Fruit fly (Drosophila melanogaster) whole organism, embryonic: ENCODE results near the gene CG6230.

ENCODE experiments used
- Atf3 ChIP-seq: fragments of 200-800 bp; sonication (Bioruptor generic); optimal IDR thresholded peaks from 3 replicates; lab custom pipeline; 2016; ENCODE audit warnings: missing biosample characterization, missing genetic modification characterization
- BEAF-32 ChIP-seq: fragments of 200-800 bp; sonication (Bioruptor generic); optimal IDR thresholded peaks from 3 replicates; lab custom pipeline; 2017; ENCODE audit warnings: missing biosample characterization, missing genetic modification characterization, mild to moderate bottlenecking, moderate library complexity, missing genetic modification reagents
- CG10274 ChIP-seq: fragments of 200-800 bp; sonication (Bioruptor generic); optimal IDR thresholded peaks from 3 replicates; lab custom pipeline; 2017; ENCODE audit warnings: missing biosample characterization, mild to moderate bottlenecking, missing genetic modification characterization
- CG10321 ChIP-seq: fragments of 200-800 bp; sonication (Bioruptor generic); IDR thresholded peaks from 2 replicates; pipeline ENCODE4 v1.3.6; 2022; ENCODE audit warnings: missing biosample characterization, missing genetic modification characterization
- CG10543 ChIP-seq: fragments of 200-800 bp; sonication (Bioruptor generic); optimal IDR thresholded peaks from 3 replicates; lab custom pipeline; 2017; ENCODE audit warnings: missing biosample characterization, mild to moderate bottlenecking, missing genetic modification characterization, moderate library complexity
- CG12744 ChIP-seq: fragments of 200-800 bp; sonication (Bioruptor generic); optimal IDR thresholded peaks from 2 replicates; lab custom pipeline; 2016; ENCODE audit warnings: missing biosample characterization, missing genetic modification characterization
- CG12769 ChIP-seq: fragments of 200-800 bp; sonication (Bioruptor generic); optimal IDR thresholded peaks from 2 replicates; lab custom pipeline; 2019; ENCODE audit warnings: missing biosample characterization, mild to moderate bottlenecking, missing genetic modification characterization, moderate library complexity
- CG13894 ChIP-seq: fragments of 200-800 bp; sonication (Bioruptor generic); optimal IDR thresholded peaks from 3 replicates; lab custom pipeline; 2018; ENCODE audit warnings: missing biosample characterization, mild to moderate bottlenecking, missing genetic modification characterization, moderate library complexity
- CG14710 ChIP-seq: fragments of 200-800 bp; sonication (Bioruptor generic); optimal IDR thresholded peaks from 3 replicates; lab custom pipeline; 2019; ENCODE audit warnings: missing biosample characterization, mild to moderate bottlenecking, missing genetic modification characterization, moderate library complexity
- CG15073 ChIP-seq: fragments of 200-800 bp; sonication (Bioruptor generic); optimal IDR thresholded peaks from 2 replicates; lab custom pipeline; 2016; ENCODE audit warnings: missing biosample characterization, missing genetic modification characterization
- CG15514 ChIP-seq: fragments of 200-800 bp; sonication (Bioruptor generic); optimal IDR thresholded peaks from 3 replicates; lab custom pipeline; 2017; ENCODE audit warnings: missing biosample characterization, missing genetic modification characterization, mild to moderate bottlenecking, moderate library complexity, missing genetic modification reagents
- CG15696 ChIP-seq: fragments of 200-800 bp; sonication (Bioruptor generic); optimal IDR thresholded peaks from 2 replicates; lab custom pipeline; 2019; ENCODE audit warnings: missing biosample characterization, mild to moderate bottlenecking, missing genetic modification characterization, moderate library complexity
- CG17612 ChIP-seq: fragments of 200-800 bp; sonication (Bioruptor generic); IDR thresholded peaks from 2 replicates; pipeline ENCODE4 v1.3.6; 2022; ENCODE audit warnings: missing biosample characterization, missing genetic modification characterization
- CG2120 ChIP-seq: fragments of 200-800 bp; sonication (Bioruptor generic); optimal IDR thresholded peaks from 3 replicates; lab custom pipeline; 2016; ENCODE audit warnings: missing biosample characterization, missing genetic modification characterization
- CG6765 ChIP-seq: fragments of 200-800 bp; sonication (Bioruptor generic); optimal IDR thresholded peaks from 3 replicates; lab custom pipeline; 2017; ENCODE audit warnings: missing biosample characterization, mild to moderate bottlenecking, missing genetic modification characterization
- CG7745 ChIP-seq: fragments of 200-800 bp; sonication (Bioruptor generic); optimal IDR thresholded peaks from 2 replicates; lab custom pipeline; 2018; ENCODE audit warnings: missing biosample characterization, mild to moderate bottlenecking, missing genetic modification characterization, moderate library complexity
- CG7786 ChIP-seq: fragments of 200-800 bp; sonication (Bioruptor generic); optimal IDR thresholded peaks from 2 replicates; lab custom pipeline; 2016; ENCODE audit warnings: missing biosample characterization, missing genetic modification characterization
- Dbx ChIP-seq: fragments of 200-800 bp; sonication (Bioruptor generic); IDR thresholded peaks from 3 replicates; pipeline ENCODE4 v1.3.6; 2022; ENCODE audit warnings: missing biosample characterization, missing genetic modification characterization
- Ets65A ChIP-seq: fragments of 200-800 bp; sonication (Bioruptor generic); peaks from one replicate; lab custom pipeline; 2016; ENCODE audit warnings: missing biosample characterization, missing genetic modification characterization
- Fer1 ChIP-seq: fragments of 200-800 bp; sonication (Bioruptor generic); optimal IDR thresholded peaks from 2 replicates; lab custom pipeline; 2017; ENCODE audit warnings: missing biosample characterization, mild to moderate bottlenecking, missing genetic modification characterization
- HLH3B ChIP-seq: fragments of 200-800 bp; sonication (Bioruptor generic); IDR thresholded peaks from 2 replicates; pipeline ENCODE4 v1.3.6; 2022; ENCODE audit warnings: missing biosample characterization, missing genetic modification characterization
- Hr78 ChIP-seq, 2 experiments: fragments of 200-800 bp in 1 of 2; fragments of >200 bp in 1 of 2; sonication (Bioruptor generic) in 1 of 2; optimal IDR thresholded peaks; 2 replicates each; lab custom pipeline; 2017 to 2019; ENCODE audit warnings: missing biosample characterization in 2 of 2, missing genetic modification characterization in 2 of 2, mild to moderate bottlenecking in 1 of 2, moderate library complexity in 1 of 2
- Lpt ChIP-seq: fragments of >200 bp; optimal IDR thresholded peaks from 2 replicates; lab custom pipeline; 2018; ENCODE audit warnings: missing biosample characterization, missing genetic modification characterization
- Poxn ChIP-seq: fragments of 200-800 bp; sonication (Bioruptor generic); IDR thresholded peaks from 2 replicates; pipeline ENCODE4 v1.3.6; 2022; ENCODE audit warnings: missing biosample characterization, missing genetic modification characterization
- Rfx ChIP-seq: fragments of 200-800 bp; sonication (Bioruptor generic); IDR thresholded peaks from 2 replicates; pipeline ENCODE4 v1.3.6; 2022; ENCODE audit warnings: missing biosample characterization, missing genetic modification characterization
- Sry-δ ChIP-seq: fragments of 200-800 bp; sonication (Bioruptor generic); optimal IDR thresholded peaks from 2 replicates; lab custom pipeline; 2016; ENCODE audit warnings: missing biosample characterization, missing genetic modification characterization
- Tbp ChIP-seq: fragments of >200 bp; optimal IDR thresholded peaks from 2 replicates; lab custom pipeline; 2018; ENCODE audit warnings: missing biosample characterization, missing genetic modification characterization
- abd-A ChIP-seq: fragments of 200-800 bp; sonication (Bioruptor generic); optimal IDR thresholded peaks from 3 replicates; lab custom pipeline; 2019; ENCODE audit warnings: missing biosample characterization, mild to moderate bottlenecking, missing genetic modification characterization, moderate library complexity
- ac ChIP-seq: fragments of 200-800 bp; sonication (Bioruptor generic); optimal IDR thresholded peaks from 3 replicates; lab custom pipeline; 2017; ENCODE audit warnings: missing biosample characterization, mild to moderate bottlenecking, missing genetic modification characterization
- chif ChIP-seq, 2 experiments: fragments of 200-800 bp; sonication (Bioruptor generic); optimal IDR thresholded peaks; 3 replicates each; lab custom pipeline; 2016; ENCODE audit warnings: missing biosample characterization in 2 of 2, missing genetic modification characterization in 2 of 2
- crol ChIP-seq: fragments of 200-800 bp; sonication (Bioruptor generic); IDR thresholded peaks from 2 replicates; pipeline ENCODE4 v1.3.6; 2022; ENCODE audit warnings: missing biosample characterization, missing genetic modification characterization
- danr ChIP-seq: fragments of 200-800 bp; sonication (Bioruptor generic); IDR thresholded peaks from 2 replicates; pipeline ENCODE4 v1.3.6; 2022; ENCODE audit warnings: missing biosample characterization, missing genetic modification characterization
- en ChIP-seq: fragments of 200-800 bp; sonication (Bioruptor generic); optimal IDR thresholded peaks from 2 replicates; lab custom pipeline; 2016; ENCODE audit warnings: missing biosample characterization, missing genetic modification characterization
- hb ChIP-seq: fragments of 200-800 bp; sonication (Bioruptor generic); IDR thresholded peaks from 3 replicates; pipeline ENCODE4 v1.3.6; 2022; ENCODE audit warnings: missing biosample characterization, missing genetic modification characterization; ENCODE audit not compliant: partially characterized antibody
- klu ChIP-seq: fragments of 200-800 bp; sonication (Bioruptor generic); IDR thresholded peaks from 2 replicates; pipeline ENCODE4 v1.3.6; 2022; ENCODE audit warnings: missing biosample characterization, missing genetic modification characterization
- lbe ChIP-seq: fragments of 200-800 bp; sonication (Bioruptor generic); optimal IDR thresholded peaks from 2 replicates; lab custom pipeline; 2016; ENCODE audit warnings: missing biosample characterization, mild to moderate bottlenecking, missing genetic modification characterization
- lilli ChIP-seq: fragments of 200-800 bp; sonication (Bioruptor generic); optimal IDR thresholded peaks from 3 replicates; lab custom pipeline; 2016; ENCODE audit warnings: missing biosample characterization, missing genetic modification characterization
- lov ChIP-seq, 2 experiments: fragments of 200-800 bp in 1 of 2; fragments of >200 bp in 1 of 2; sonication (Bioruptor generic) in 1 of 2; IDR thresholded peaks in 1 of 2; optimal IDR thresholded peaks in 1 of 2; 2 replicates in 1 of 2; 3 replicates in 1 of 2; pipeline versions ENCODE4 v1.3.6 to Lab custom; 2017 to 2022; ENCODE audit warnings: missing biosample characterization in 1 of 2, missing genetic modification characterization in 1 of 2
- mld ChIP-seq: fragments of 200-800 bp; sonication (Bioruptor generic); IDR thresholded peaks from 3 replicates; pipeline ENCODE4 v1.3.6; 2022; ENCODE audit warnings: missing biosample characterization, missing genetic modification characterization; ENCODE audit not compliant: partially characterized antibody
- oc ChIP-seq: fragments of 200-800 bp; sonication (Bioruptor generic); optimal IDR thresholded peaks from 2 replicates; lab custom pipeline; 2018; ENCODE audit warnings: missing biosample characterization, mild to moderate bottlenecking, missing genetic modification characterization, moderate library complexity
- psq ChIP-seq: fragments of 200-800 bp; sonication (Bioruptor generic); optimal IDR thresholded peaks from 2 replicates; lab custom pipeline; 2017; ENCODE audit warnings: missing biosample characterization, missing genetic modification characterization
- stwl ChIP-seq: fragments of 200-800 bp; sonication (Bioruptor generic); optimal IDR thresholded peaks from 3 replicates; lab custom pipeline; 2018; ENCODE audit warnings: missing biosample characterization, mild to moderate bottlenecking, missing genetic modification characterization, moderate library complexity
- tna ChIP-seq: fragments of 200-800 bp; sonication (Bioruptor generic); IDR thresholded peaks from 2 replicates; pipeline ENCODE4 v1.3.6; 2022; ENCODE audit warnings: missing biosample characterization, missing genetic modification characterization; ENCODE audit not compliant: partially characterized antibody
- toy ChIP-seq: fragments of 200-800 bp; sonication (Bioruptor generic); IDR thresholded peaks from 2 replicates; pipeline ENCODE4 v1.3.6; 2022; ENCODE audit warnings: missing biosample characterization, missing genetic modification characterization
- trem ChIP-seq: fragments of 200-800 bp; optimal IDR thresholded peaks from 3 replicates; lab custom pipeline; 2019; ENCODE audit warnings: missing biosample characterization, mild to moderate bottlenecking, missing genetic modification characterization, moderate library complexity
- vnd ChIP-seq: fragments of 200-800 bp; sonication (Bioruptor generic); IDR thresholded peaks from 3 replicates; pipeline ENCODE4 v1.3.6; 2022; ENCODE audit warnings: missing biosample characterization, missing genetic modification characterization; ENCODE audit not compliant: partially characterized antibody
- vvl ChIP-seq: fragments of 200-800 bp; sonication (Bioruptor generic); IDR thresholded peaks from 2 replicates; pipeline ENCODE4 v1.3.6; 2022; ENCODE audit warnings: missing biosample characterization, missing genetic modification characterization
- zen2 ChIP-seq: fragments of 200-800 bp; sonication (Bioruptor generic); IDR thresholded peaks from 3 replicates; pipeline ENCODE4 v1.3.6; 2022; ENCODE audit warnings: missing biosample characterization, missing genetic modification characterization; ENCODE audit not compliant: partially characterized antibody

CG6230 gene

DNA sequence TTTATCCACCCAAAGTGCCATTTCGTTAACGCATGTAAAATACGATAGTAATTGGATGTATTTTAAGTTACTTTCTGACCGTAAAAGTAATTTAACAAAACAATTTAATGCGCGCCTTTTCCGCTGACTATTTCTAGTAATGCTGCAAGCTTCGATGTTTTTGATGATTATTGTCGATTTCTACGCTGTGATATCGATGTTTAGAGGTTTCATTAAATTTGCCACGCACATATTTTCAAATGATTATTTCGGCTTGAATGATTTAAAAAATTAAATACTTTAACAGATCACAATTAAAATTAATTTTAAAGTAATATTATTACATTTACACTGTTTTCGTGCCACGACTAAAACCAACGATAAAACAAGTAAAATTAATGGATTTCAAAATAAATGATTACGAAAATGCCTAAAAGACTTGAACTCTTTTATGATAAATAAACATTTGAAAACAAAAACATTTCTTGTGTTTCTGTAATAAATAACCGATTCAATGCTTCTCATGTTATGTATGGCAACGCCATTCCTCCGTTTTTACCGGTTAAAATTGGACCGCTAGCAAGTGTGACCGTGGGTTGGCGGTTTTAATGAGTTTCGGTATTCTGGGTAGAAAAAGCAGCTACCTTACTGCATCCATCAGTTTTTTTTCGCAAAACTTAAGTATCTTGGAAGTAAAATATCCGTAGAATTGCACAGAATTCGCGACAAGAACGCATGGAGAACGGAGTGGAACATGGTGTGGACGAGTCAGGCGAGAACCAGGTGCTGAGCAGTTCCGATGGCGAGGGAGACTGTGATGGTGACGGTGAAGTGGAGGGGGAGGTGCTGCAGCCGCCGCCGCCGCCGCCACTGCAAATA is 10.3 kb upstream of the CG6230 start, which contains the start of the genes RfC38 and CG4751 (continued):
- TF ChIP-seq CG17612 (GFP tag; lab: Robert Waterston, UW), result no peak
- TF ChIP-seq lilli, result peak; percentile 12
- TF ChIP-seq trem (tag; lab: Kevin White, UChicago), result peak; percentile 67
- TF ChIP-seq danr (GFP tag; lab: Robert Waterston, UW), result no peak
- TF ChIP-seq zen2, result peak; percentile 41; the same call in 1 of the 3 replicates
- TF ChIP-seq CG14710 (tag; lab: Kevin White, UChicago), result peak; percentile 65
- no peak for TF ChIP-seq psq (GFP tag; lab: Kevin White, UChicago)
- TF ChIP-seq toy, result no peak
- TF ChIP-seq Atf3, result no peak
- peak; percentile 48 for TF ChIP-seq Sry-δ (GFP tag; lab: Kevin White, UChicago)
- TF ChIP-seq Tbp (GFP tag; lab: Kevin White, UChicago), result no peak
- no peak for TF ChIP-seq en (GFP tag; lab: Kevin White, UChicago)
- TF ChIP-seq vnd (GFP tag; lab: Robert Waterston, UW), result peak; percentile 57; the same call in 1 of the 3 replicates
- TF ChIP-seq tna, result no peak
- no peak for TF ChIP-seq Poxn (GFP tag; lab: Robert Waterston, UW)
- TF ChIP-seq CG7745 (tag; lab: Kevin White, UChicago), result no peak
- no peak for TF ChIP-seq klu (GFP tag; lab: Robert Waterston, UW)
- no peak for TF ChIP-seq vvl (GFP tag; lab: Robert Waterston, UW)
- no peak for TF ChIP-seq Lpt
- TF ChIP-seq CG15073 (GFP tag; lab: Kevin White, UChicago), result no peak
- peak; percentile 59 for TF ChIP-seq Ets65A (GFP tag; lab: Kevin White, UChicago)
- TF ChIP-seq CG15696 (tag; lab: Kevin White, UChicago), result no peak
- peak; percentile 48 for TF ChIP-seq stwl (tag; lab: Kevin White, UChicago)
- no peak for TF ChIP-seq ac (GFP tag; lab: Kevin White, UChicago)
- no peak for TF ChIP-seq lbe
- no peak for TF ChIP-seq mld
- TF ChIP-seq oc (tag; lab: Kevin White, UChicago), result no peak
- peak; percentile 32 for TF ChIP-seq CG2120 (GFP tag; lab: Kevin White, UChicago)
- TF ChIP-seq Hr78 (GFP tag; optimal IDR thresholded peaks at IDR 0.05; lab: Kevin White, UChicago), result no peak
- TF ChIP-seq abd-A (tag; lab: Kevin White, UChicago), result no peak
- TF ChIP-seq Dbx (GFP tag; lab: Robert Waterston, UW), result no peak
- TF ChIP-seq hb (GFP tag; lab: Robert Waterston, UW), result peak; percentile 64; the same call in 1 of the 3 replicates
- no peak for TF ChIP-seq CG10321 (GFP tag; lab: Robert Waterston, UW)
- TF ChIP-seq CG7786 (GFP tag; lab: Kevin White, UChicago), result no peak
- TF ChIP-seq BEAF-32 (GFP tag; lab: Kevin White, UChicago), result peak; percentile 73
- no peak for TF ChIP-seq lov (optimal IDR thresholded peaks at IDR 0.05; lab: Kevin White, UChicago)
- TF ChIP-seq lov (GFP tag; IDR thresholded peaks at IDR 0.05; lab: Robert Waterston, UW), result no peak
- TF ChIP-seq CG10543 (GFP tag; lab: Kevin White, UChicago), result no peak
- no peak for TF ChIP-seq HLH3B (GFP tag; lab: Robert Waterston, UW)
- no peak; the same call in 1 of the 2 replicates for TF ChIP-seq Rfx
- TF ChIP-seq Fer1 (GFP tag; lab: Kevin White, UChicago), result no peak
- TF ChIP-seq CG6765, result no peak
- TF ChIP-seq CG10274 (GFP tag; lab: Kevin White, UChicago), result no peak
- TF ChIP-seq crol (GFP tag; lab: Robert Waterston, UW), result peak; percentile 95
- no peak for TF ChIP-seq CG12744 (GFP tag; lab: Kevin White, UChicago)
- peak; percentile 46 for TF ChIP-seq CG15514 (GFP tag; lab: Kevin White, UChicago)
- no peak for TF ChIP-seq CG13894 (tag; lab: Kevin White, UChicago)
- TF ChIP-seq CG12769 (tag; lab: Kevin White, UChicago), result no peak
- TF ChIP-seq chif (GFP tag; optimal IDR thresholded peaks at IDR 0.05; lab: Kevin White, UChicago), result no peak
